Worm (Caenorhabditis elegans) whole organism, L2 larva: ENCODE results near the gene ZK1098.6.

ENCODE experiments used
- C34F6.9 ChIP-seq: fragments of 150-350 bp; optimal IDR thresholded peaks from 2 replicates; lab custom pipeline; 2014; ENCODE audit warnings: missing biosample characterization, missing genetic modification characterization
- F13H6.1 ChIP-seq: sonication (generic microtip); optimal IDR thresholded peaks from 2 replicates; lab custom pipeline; 2016; ENCODE audit warnings: missing genetic modification characterization, missing compliant biosample characterization
- R02D3.7 ChIP-seq: fragments of 150-350 bp; optimal IDR thresholded peaks from 2 replicates; lab custom pipeline; 2014; ENCODE audit warnings: missing biosample characterization, missing genetic modification characterization
- Y55F3AM.14 ChIP-seq: fragments of 200-800 bp; sonication (Bioruptor generic); optimal IDR thresholded peaks from 2 replicates; lab custom pipeline; 2018; ENCODE audit warnings: mild to moderate bottlenecking, missing genetic modification characterization, missing compliant biosample characterization
- ZK546.5 ChIP-seq: sonication (generic microtip); optimal IDR thresholded peaks from 2 replicates; lab custom pipeline; 2017; ENCODE audit warnings: missing biosample characterization, missing genetic modification characterization
- alr-1 ChIP-seq: fragments of 150-350 bp; optimal IDR thresholded peaks from 2 replicates; lab custom pipeline; 2014; ENCODE audit warnings: missing biosample characterization, missing genetic modification characterization
- ama-1 ChIP-seq: fragments of 150-350 bp; optimal IDR thresholded peaks from 2 replicates; lab custom pipeline; 2018; ENCODE audit warnings: inconsistent platforms
- blmp-1 ChIP-seq: sonication (generic microtip); optimal IDR thresholded peaks from 2 replicates; lab custom pipeline; 2017; ENCODE audit warnings: missing genetic modification characterization, mild to moderate bottlenecking, missing compliant biosample characterization, antibody characterized with exemption, moderate library complexity; ENCODE audit not compliant: insufficient read depth
- ceh-16 ChIP-seq: fragments of 150-350 bp; optimal IDR thresholded peaks from 2 replicates; lab custom pipeline; 2014; ENCODE audit warnings: missing biosample characterization, missing genetic modification characterization
- crh-2 ChIP-seq: sonication (generic microtip); optimal IDR thresholded peaks from 2 replicates; lab custom pipeline; 2017; ENCODE audit warnings: missing biosample characterization, missing genetic modification characterization
- dmd-4 ChIP-seq: sonication (generic microtip); optimal IDR thresholded peaks from 2 replicates; lab custom pipeline; 2017; ENCODE audit warnings: missing biosample characterization, missing genetic modification characterization
- egl-27 ChIP-seq: sonication (generic microtip); optimal IDR thresholded peaks from 3 replicates; lab custom pipeline; 2017; ENCODE audit warnings: missing biosample characterization, missing genetic modification reagents, missing genetic modification characterization
- elt-1 ChIP-seq: fragments of 150-350 bp; optimal IDR thresholded peaks from 2 replicates; lab custom pipeline; 2014; ENCODE audit warnings: missing biosample characterization, missing genetic modification characterization
- fos-1 ChIP-seq: fragments of 150-350 bp; optimal IDR thresholded peaks from 2 replicates; lab custom pipeline; 2014; ENCODE audit warnings: missing biosample characterization, missing genetic modification characterization
- lin-13 ChIP-seq: fragments of 150-350 bp; optimal IDR thresholded peaks from 2 replicates; lab custom pipeline; 2014; ENCODE audit warnings: missing biosample characterization, missing genetic modification reagents, missing genetic modification characterization
- lin-39 ChIP-seq: fragments of 150-350 bp; optimal IDR thresholded peaks from 2 replicates; lab custom pipeline; 2014; ENCODE audit warnings: missing biosample characterization, missing genetic modification reagents, missing genetic modification characterization
- lsy-2 ChIP-seq, 2 experiments: fragments of 150-350 bp in 1 of 2; sonication (generic microtip) in 1 of 2; optimal IDR thresholded peaks; 2 replicates each; lab custom pipeline; 2014 to 2017; ENCODE audit warnings: missing biosample characterization in 2 of 2, missing genetic modification characterization in 2 of 2
- mab-5 ChIP-seq: fragments of 150-350 bp; optimal IDR thresholded peaks from 2 replicates; lab custom pipeline; 2014; ENCODE audit warnings: missing biosample characterization, missing genetic modification characterization
- mbf-1 ChIP-seq: sonication (generic microtip); optimal IDR thresholded peaks from 2 replicates; lab custom pipeline; 2017; ENCODE audit warnings: missing biosample characterization, missing genetic modification characterization
- mdl-1 ChIP-seq, 2 experiments: fragments of 150-350 bp in 1 of 2; sonication (generic microtip) in 1 of 2; optimal IDR thresholded peaks; 2 replicates each; lab custom pipeline; 2017; ENCODE audit warnings: missing biosample characterization in 2 of 2, missing genetic modification characterization in 2 of 2
- nhr-10 ChIP-seq: sonication (generic microtip); optimal IDR thresholded peaks from 2 replicates; lab custom pipeline; 2017; ENCODE audit warnings: missing biosample characterization, missing genetic modification characterization
- nhr-11 ChIP-seq: fragments of 150-350 bp; optimal IDR thresholded peaks from 2 replicates; lab custom pipeline; 2014; ENCODE audit warnings: missing biosample characterization, missing genetic modification characterization
- nhr-12 ChIP-seq: fragments of 150-350 bp; optimal IDR thresholded peaks from 2 replicates; lab custom pipeline; 2014; ENCODE audit warnings: missing biosample characterization, missing genetic modification characterization
- nhr-129 ChIP-seq: fragments of 150-350 bp; optimal IDR thresholded peaks from 2 replicates; lab custom pipeline; 2014; ENCODE audit warnings: missing biosample characterization, missing genetic modification characterization
- nhr-21 ChIP-seq: fragments of 150-350 bp; optimal IDR thresholded peaks from 2 replicates; lab custom pipeline; 2014; ENCODE audit warnings: missing biosample characterization, missing genetic modification characterization
- nhr-23 ChIP-seq: fragments of 150-350 bp; optimal IDR thresholded peaks from 2 replicates; lab custom pipeline; 2014; ENCODE audit warnings: missing biosample characterization, missing genetic modification reagents, missing genetic modification characterization
- nhr-237 ChIP-seq: fragments of 150-350 bp; optimal IDR thresholded peaks from 2 replicates; lab custom pipeline; 2014; ENCODE audit warnings: missing biosample characterization, missing genetic modification characterization
- nhr-25 ChIP-seq: fragments of 150-350 bp; sonication (generic microtip); optimal IDR thresholded peaks from 3 replicates; lab custom pipeline; 2014; ENCODE audit warnings: missing biosample characterization, missing genetic modification characterization
- peb-1 ChIP-seq: fragments of 150-350 bp; optimal IDR thresholded peaks from 2 replicates; lab custom pipeline; 2014; ENCODE audit warnings: missing biosample characterization, missing genetic modification characterization
- sem-4 ChIP-seq: fragments of 150-350 bp; optimal IDR thresholded peaks from 2 replicates; lab custom pipeline; 2014; ENCODE audit warnings: missing biosample characterization, missing genetic modification reagents, missing genetic modification characterization
- snpc-4 ChIP-seq: fragments of 150-350 bp; optimal IDR thresholded peaks from 2 replicates; lab custom pipeline; 2014; ENCODE audit warnings: missing biosample characterization, missing genetic modification characterization
- unc-39 ChIP-seq: fragments of 150-350 bp; optimal IDR thresholded peaks from 2 replicates; lab custom pipeline; 2014; ENCODE audit warnings: missing biosample characterization, missing genetic modification characterization
- unc-55 ChIP-seq: fragments of 150-350 bp; sonication (generic microtip); optimal IDR thresholded peaks from 3 replicates; lab custom pipeline; 2014; ENCODE audit warnings: missing biosample characterization, missing genetic modification reagents, missing genetic modification characterization
- unc-62 ChIP-seq: fragments of 150-350 bp; optimal IDR thresholded peaks from 2 replicates; lab custom pipeline; 2014; ENCODE audit warnings: missing biosample characterization, missing genetic modification reagents, missing genetic modification characterization
- zag-1 ChIP-seq: fragments of 150-350 bp; optimal IDR thresholded peaks from 2 replicates; lab custom pipeline; 2014; ENCODE audit warnings: missing biosample characterization, missing genetic modification characterization

The ZK1098.6 gene

ce11 chrIII:9521410-9522090 lies 5.4 kb upstream of the ZK1098.6 start, which contains the start of the genes clu-1 and prp-40 (continued):
- no peak for TF ChIP-seq Y55F3AM.14 (GFP tag; lab: Kevin White, UChicago)
- no peak for TF ChIP-seq elt-1 (tag; lab: Kevin White, UChicago)
- peak; percentile 48 for TF ChIP-seq snpc-4 (tag; lab: Kevin White, UChicago)
- TF ChIP-seq lin-13 (GFP tag; lab: Kevin White, UChicago), result peak; percentile 90
- peak; percentile 33 for TF ChIP-seq ZK546.5
- peak; percentile 96 for TF ChIP-seq nhr-129
- no peak for TF ChIP-seq nhr-23
- no peak for TF ChIP-seq nhr-237
- no peak for TF ChIP-seq nhr-12 (tag; lab: Kevin White, UChicago)
- TF ChIP-seq R02D3.7 (tag; lab: Kevin White, UChicago), result peak; percentile 15
- TF ChIP-seq mdl-1 (tag; optimal IDR thresholded peaks at IDR 0.05; lab: Kevin White, UChicago), result peak in 1 of 2 experiments; percentile 46
- TF ChIP-seq zag-1 (tag; lab: Kevin White, UChicago), result peak; percentile 81
- TF ChIP-seq peb-1 (tag; lab: Kevin White, UChicago), result no peak
- TF ChIP-seq ceh-16 (tag; lab: Kevin White, UChicago), result peak; percentile 60
- peak; percentile 73 for TF ChIP-seq nhr-10
- TF ChIP-seq C34F6.9 (tag; lab: Kevin White, UChicago), result peak; percentile 98
- no peak for TF ChIP-seq dmd-4 (tag; lab: Kevin White, UChicago)
- no peak for TF ChIP-seq unc-39 (tag; lab: Kevin White, UChicago)
- TF ChIP-seq alr-1, result no peak
- TF ChIP-seq lsy-2 (tag; optimal IDR thresholded peaks at IDR 0.05; lab: Kevin White, UChicago), result peak; percentile 86 to 95
- TF ChIP-seq nhr-11 (tag; lab: Kevin White, UChicago), result no peak
- no peak for TF ChIP-seq mbf-1 (tag; lab: Kevin White, UChicago)

- TF ChIP-seq nhr-25 (tag; lab: Kevin White, UChicago) (peak; percentile 14), nhr-11 (tag; lab: Kevin White, UChicago) (no peak), ama-1 (no peak), ceh-16 (tag; lab: Kevin White, UChicago) (no peak), nhr-10 (no peak), unc-55 (GFP tag; lab: Kevin White, UChicago) (peak; percentile 24), crh-2 (tag; lab: Kevin White, UChicago) (no peak), unc-62 (GFP tag; lab: Kevin White, UChicago) (no peak), lsy-2 (tag; optimal IDR thresholded peaks at IDR 0.05; lab: Kevin White, UChicago) (peak in 1 of 2 experiments; percentile 31), F13H6.1 (tag; lab: Kevin White, UChicago) (no peak)
Measured at ce11 chrIII:9523581-9523980, 3.4 kb upstream of the ZK1098.6 start, which contains the start of gene mrps-23. TSS of gene mrps-23 (minus strand) at chrIII:9523672.

- TF ChIP-seq snpc-4 (tag; lab: Kevin White, UChicago) (no peak), nhr-12 (tag; lab: Kevin White, UChicago) (no peak), unc-55 (GFP tag; lab: Kevin White, UChicago) (no peak), unc-62 (GFP tag; lab: Kevin White, UChicago) (no peak), mbf-1 (tag; lab: Kevin White, UChicago) (no peak), nhr-21 (tag; lab: Kevin White, UChicago) (no peak), lin-13 (GFP tag; lab: Kevin White, UChicago) (no peak), peb-1 (tag; lab: Kevin White, UChicago) (no peak), nhr-129 (no peak), nhr-237 (no peak), sem-4 (tag; lab: Kevin White, UChicago) (no peak), nhr-11 (tag; lab: Kevin White, UChicago) (no peak), egl-27 (tag; lab: Kevin White, UChicago) (no peak), blmp-1 (tag; lab: Kevin White, UChicago) (no peak), nhr-23 (no peak), crh-2 (tag; lab: Kevin White, UChicago) (no peak), alr-1 (no peak), mab-5 (tag; lab: Kevin White, UChicago) (no peak)
Measured at ce11 chrIII:9525252-9525651, 1.7 kb upstream of the ZK1098.6 start, which contains the start of gene trpp-3. TSS of gene trpp-3 (plus strand) at chrIII:9525552.

- TF ChIP-seq fos-1 (tag; lab: Kevin White, UChicago), result no peak
- peak; percentile 48 for TF ChIP-seq C34F6.9 (tag; lab: Kevin White, UChicago)
- TF ChIP-seq lin-39 (tag; lab: Kevin White, UChicago), result no peak
- peak; percentile 31 for TF ChIP-seq unc-55 (GFP tag; lab: Kevin White, UChicago)
- TF ChIP-seq ZK546.5, result no peak
- TF ChIP-seq crh-2 (tag; lab: Kevin White, UChicago), result peak; percentile 60
- TF ChIP-seq snpc-4 (tag; lab: Kevin White, UChicago), result no peak
- TF ChIP-seq lsy-2 (tag; optimal IDR thresholded peaks at IDR 0.05; lab: Kevin White, UChicago), result peak in 1 of 2 experiments; percentile 56
- TF ChIP-seq alr-1, result no peak
Measured at ce11 chrIII:9528824-9529223, 1.9 kb downstream of the ZK1098.6 start, which contains the start of gene ZK1098.2. TSS of gene ZK1098.2 (plus strand) at chrIII:9529159.
